Worm (Caenorhabditis elegans): ENCODE results near the gene T03F6.3.

ce11 chrIII:13339672-13340071 is 49.5 kb upstream of the T03F6.3 start, which contains the start of gene F53A2.3:
- TF ChIP-seq W03F9.2 (tag; optimal IDR thresholded peaks at IDR 0.05): no peak
- no peak for TF ChIP-seq him-1 (tag; optimal IDR thresholded peaks at IDR 0.05)

All from whole organism, L4/young adult.